Worm (Caenorhabditis elegans): ENCODE measurements around the gene F13B6.1.

- TF ChIP-seq unc-39 (tag; optimal IDR thresholded peaks at IDR 0.05) (no peak), nhr-237 (tag; optimal IDR thresholded peaks at IDR 0.05) (no peak), mls-2 (tag; optimal IDR thresholded peaks at IDR 0.05) (no peak), lin-13 (tag; optimal IDR thresholded peaks at IDR 0.05) (no peak)
Observed at ce11 chrIV:7477197-7477596, 20.9 kb downstream of the F13B6.1 start, which contains the start of gene pycr-4.
